Worm (Caenorhabditis elegans) whole organism, young adult: ENCODE measurements around the gene Y69A2AR.46.

Experiments
- B0261.1 ChIP-seq: sonication (generic microtip); optimal IDR thresholded peaks from 2 replicates; lab custom pipeline; 2016; ENCODE audit warnings: mild to moderate bottlenecking, missing genetic modification characterization, moderate library complexity, missing compliant biosample characterization
- C06A6.2 ChIP-seq: fragments of 200-800 bp; sonication (Bioruptor generic); conservative IDR thresholded peaks from 2 replicates; pipeline ENCODE4 v1.3.6; 2022; ENCODE audit warnings: missing genetic modification characterization, missing compliant biosample characterization
- D2030.7 ChIP-seq: fragments of 200-800 bp; sonication (Bioruptor generic); IDR thresholded peaks from 2 replicates; pipeline ENCODE4 v1.3.6; 2022; ENCODE audit warnings: missing genetic modification reagents, missing genetic modification characterization, missing compliant biosample characterization
- F10E7.11 ChIP-seq: sonication (generic microtip); optimal IDR thresholded peaks from 2 replicates; lab custom pipeline; 2017; ENCODE audit warnings: mild to moderate bottlenecking, missing genetic modification characterization, moderate library complexity, missing compliant biosample characterization
- F49E8.2 ChIP-seq: sonication (generic microtip); optimal IDR thresholded peaks from 3 replicates; lab custom pipeline; 2017; ENCODE audit warnings: missing genetic modification characterization, mild to moderate bottlenecking, missing compliant biosample characterization, antibody characterized with exemption, moderate library complexity; ENCODE audit not compliant: insufficient read depth
- F57A8.1 ChIP-seq: fragments of 200-800 bp; sonication (Bioruptor generic); optimal IDR thresholded peaks from 2 replicates; lab custom pipeline; 2018; ENCODE audit warnings: mild to moderate bottlenecking, missing genetic modification characterization, moderate library complexity, missing compliant biosample characterization
- F57C9.4 ChIP-seq: sonication (generic microtip); optimal IDR thresholded peaks from 2 replicates; lab custom pipeline; 2017; ENCODE audit warnings: mild to moderate bottlenecking, missing genetic modification characterization, missing compliant biosample characterization
- Y56A3A.18 ChIP-seq: fragments of 200-800 bp; sonication (Bioruptor generic); IDR thresholded peaks from 2 replicates; pipeline ENCODE4 v1.3.6; 2022; ENCODE audit warnings: missing genetic modification reagents, missing genetic modification characterization, missing compliant biosample characterization
- Y67H2A.10 ChIP-seq: fragments of 200-800 bp; sonication (Bioruptor generic); conservative IDR thresholded peaks from 2 replicates; pipeline ENCODE4 v1.3.6; 2022; ENCODE audit warnings: missing genetic modification reagents, missing genetic modification characterization, missing compliant biosample characterization
- ZK185.1 ChIP-seq: sonication (generic microtip); optimal IDR thresholded peaks from 2 replicates; lab custom pipeline; 2016; ENCODE audit warnings: mild to moderate bottlenecking, missing genetic modification characterization, missing compliant biosample characterization; ENCODE audit not compliant: poor library complexity, severe bottlenecking
- aptf-3 ChIP-seq: fragments of 200-800 bp; sonication (Bioruptor generic); IDR thresholded peaks from 2 replicates; pipeline ENCODE4 v1.3.6; 2022; ENCODE audit warnings: missing genetic modification characterization, missing compliant biosample characterization
- attf-3 ChIP-seq: fragments of 200-800 bp; sonication (Bioruptor generic); conservative IDR thresholded peaks from 2 replicates; pipeline ENCODE4 v1.3.6; 2022; ENCODE audit warnings: missing genetic modification reagents, missing genetic modification characterization, missing compliant biosample characterization
- ceh-100 ChIP-seq: fragments of 200-800 bp; sonication (Bioruptor generic); IDR thresholded peaks from 2 replicates; pipeline ENCODE4 v1.3.6; 2022; ENCODE audit warnings: missing genetic modification reagents, missing genetic modification characterization, missing compliant biosample characterization
- ceh-58 ChIP-seq: fragments of 200-800 bp; sonication (Bioruptor generic); IDR thresholded peaks from 2 replicates; pipeline ENCODE4 v1.3.6; 2022; ENCODE audit warnings: missing genetic modification characterization, missing compliant biosample characterization
- dpl-1 ChIP-seq: fragments of 150-350 bp; optimal IDR thresholded peaks from 2 replicates; lab custom pipeline; 2014; ENCODE audit warnings: missing biosample characterization, missing genetic modification reagents, missing genetic modification characterization
- efl-1 ChIP-seq: fragments of 150-350 bp; optimal IDR thresholded peaks from 2 replicates; lab custom pipeline; 2014; ENCODE audit warnings: missing biosample characterization, missing genetic modification reagents, missing genetic modification characterization
- egrh-3 ChIP-seq: fragments of 200-800 bp; sonication (Bioruptor generic); IDR thresholded peaks from 2 replicates; pipeline ENCODE4 v1.3.6; 2022; ENCODE audit warnings: missing genetic modification reagents, missing genetic modification characterization, missing compliant biosample characterization
- hmg-1.2 ChIP-seq: fragments of 200-800 bp; sonication (Bioruptor generic); IDR thresholded peaks from 2 replicates; pipeline ENCODE4 v1.3.6; 2022; ENCODE audit warnings: missing genetic modification reagents, missing genetic modification characterization, missing compliant biosample characterization
- hsf-1 ChIP-seq: fragments of 200-800 bp; sonication (Bioruptor generic); IDR thresholded peaks from 2 replicates; pipeline ENCODE4 v1.3.6; 2022; ENCODE audit warnings: missing genetic modification reagents, missing genetic modification characterization, missing compliant biosample characterization
- let-607 ChIP-seq, 2 experiments: fragments of 200-800 bp in 1 of 2; sonication (Bioruptor generic) in 1 of 2; sonication (generic microtip) in 1 of 2; optimal IDR thresholded peaks; 2 replicates each; lab custom pipeline; 2016 to 2018; ENCODE audit warnings: mild to moderate bottlenecking in 2 of 2, missing compliant biosample characterization in 2 of 2, missing genetic modification characterization in 2 of 2, moderate library complexity in 2 of 2, missing genotype in 1 of 2
- lin-26 ChIP-seq: fragments of 200-800 bp; sonication (Bioruptor generic); IDR thresholded peaks from 2 replicates; pipeline ENCODE4 v1.3.6; 2022; ENCODE audit warnings: missing genetic modification reagents, missing genetic modification characterization, missing compliant biosample characterization
- lin-54 ChIP-seq: fragments of 200-800 bp; sonication (Bioruptor generic); optimal IDR thresholded peaks from 2 replicates; lab custom pipeline; 2018; ENCODE audit warnings: mild to moderate bottlenecking, missing genetic modification characterization, missing compliant biosample characterization
- lir-1 ChIP-seq: fragments of 200-800 bp; sonication (Bioruptor generic); conservative IDR thresholded peaks from 2 replicates; pipeline ENCODE4 v1.3.6; 2022; ENCODE audit warnings: missing genetic modification reagents, missing genetic modification characterization, missing compliant biosample characterization
- madf-6 ChIP-seq: fragments of 200-800 bp; sonication (Bioruptor generic); IDR thresholded peaks from 2 replicates; pipeline ENCODE4 v1.3.6; 2022; ENCODE audit warnings: missing genetic modification reagents, missing genetic modification characterization, missing compliant biosample characterization
- madf-8 ChIP-seq: fragments of 200-800 bp; sonication (Bioruptor generic); conservative IDR thresholded peaks from 2 replicates; pipeline ENCODE4 v1.3.6; 2022; ENCODE audit warnings: missing genetic modification reagents, missing genetic modification characterization, missing compliant biosample characterization
- mxl-1 ChIP-seq: sonication (generic microtip); optimal IDR thresholded peaks from 2 replicates; lab custom pipeline; 2016; ENCODE audit warnings: missing genetic modification characterization, missing compliant biosample characterization
- nhr-80 ChIP-seq: sonication (generic microtip); optimal IDR thresholded peaks from 2 replicates; lab custom pipeline; 2016; ENCODE audit warnings: missing genetic modification characterization, missing compliant biosample characterization
- rec-8 ChIP-seq, 2 experiments: sonication (generic microtip); optimal IDR thresholded peaks; 2 replicates each; lab custom pipeline; 2016; ENCODE audit warnings: mild to moderate bottlenecking in 2 of 2, missing genetic modification characterization in 2 of 2, missing genetic modification reagents in 2 of 2, missing genotype in 2 of 2, missing biosample characterization in 1 of 2, missing compliant biosample characterization in 1 of 2, moderate library complexity in 1 of 2
- snpc-1.1 ChIP-seq: sonication (generic microtip); optimal IDR thresholded peaks from 2 replicates; lab custom pipeline; 2017; ENCODE audit warnings: missing genetic modification characterization, mild to moderate bottlenecking, missing compliant biosample characterization, antibody characterized with exemption, moderate library complexity, missing genotype, missing genetic modification reagents; ENCODE audit not compliant: insufficient read depth
- sptf-2 ChIP-seq: fragments of 200-800 bp; sonication (Bioruptor generic); optimal IDR thresholded peaks from 2 replicates; lab custom pipeline; 2018; ENCODE audit warnings: mild to moderate bottlenecking, missing genetic modification characterization, missing compliant biosample characterization
- unc-130 ChIP-seq: sonication (generic microtip); optimal IDR thresholded peaks from 2 replicates; lab custom pipeline; 2016; ENCODE audit warnings: missing genetic modification reagents, missing genetic modification characterization, missing compliant biosample characterization
- zfh-2 ChIP-seq: fragments of 200-800 bp; sonication (Bioruptor generic); conservative IDR thresholded peaks from 2 replicates; pipeline ENCODE4 v1.3.6; 2022; ENCODE audit warnings: missing genetic modification reagents, missing genetic modification characterization, missing compliant biosample characterization
- ztf-25 ChIP-seq: fragments of 200-800 bp; sonication (Bioruptor generic); IDR thresholded peaks from 2 replicates; pipeline ENCODE4 v1.3.6; 2022; ENCODE audit warnings: missing genetic modification reagents, missing genetic modification characterization, missing compliant biosample characterization
- ztf-26 ChIP-seq: sonication (generic microtip); optimal IDR thresholded peaks from 2 replicates; lab custom pipeline; 2017; ENCODE audit warnings: missing genetic modification characterization, missing compliant biosample characterization
- ztf-3 ChIP-seq: fragments of 200-800 bp; sonication (Bioruptor generic); optimal IDR thresholded peaks from 2 replicates; lab custom pipeline; 2018; ENCODE audit warnings: mild to moderate bottlenecking, missing genetic modification characterization, missing compliant biosample characterization

Y69A2AR.46 gene

ce11 chrIV:2552276-2552675 lies 9.2 kb upstream of the Y69A2AR.46 start:
- TF ChIP-seq madf-8 (no peak), F49E8.2 (tag; lab: Kevin White, UChicago) (no peak), snpc-1.1 (tag; lab: Kevin White, UChicago) (no peak), nhr-80 (tag; lab: Kevin White, UChicago) (no peak), aptf-3 (GFP tag; lab: Robert Waterston, UW) (no peak), madf-6 (GFP tag; lab: Robert Waterston, UW) (no peak), lin-26 (no peak), ztf-3 (GFP tag; lab: Kevin White, UChicago) (no peak), F57C9.4 (tag; lab: Kevin White, UChicago) (no peak)

ce11 chrIV:2552855-2553254 lies 8.6 kb upstream of the Y69A2AR.46 start:
- TF ChIP-seq ztf-26 (no peak), mxl-1 (no peak), egrh-3 (GFP tag; lab: Robert Waterston, UW) (peak; percentile 16; the same call in 1 of the 2 replicates), sptf-2 (GFP tag; lab: Kevin White, UChicago) (no peak), attf-3 (GFP tag; lab: Robert Waterston, UW) (no peak), F57A8.1 (GFP tag; lab: Kevin White, UChicago) (no peak), zfh-2 (peak; percentile 80), F10E7.11 (no peak), D2030.7 (GFP tag; lab: Robert Waterston, UW) (no peak)
- TF ChIP-seq, all 124 proteins: peak for 2

- TF ChIP-seq let-607 (tag; optimal IDR thresholded peaks at IDR 0.05; lab: Kevin White, UChicago), result no peak
- no peak for TF ChIP-seq B0261.1
- TF ChIP-seq dpl-1, result no peak
- TF ChIP-seq lir-1 (GFP tag; lab: Robert Waterston, UW), result no peak
- no peak for TF ChIP-seq ztf-25 (GFP tag; lab: Robert Waterston, UW)
- TF ChIP-seq ceh-58 (GFP tag; lab: Robert Waterston, UW), result no peak
- no peak for TF ChIP-seq hmg-1.2 (GFP tag; lab: Robert Waterston, UW)
- no peak for TF ChIP-seq F49E8.2 (tag; lab: Kevin White, UChicago)
- TF ChIP-seq unc-130 (GFP tag; lab: Kevin White, UChicago), result no peak
- TF ChIP-seq rec-8 (tag; optimal IDR thresholded peaks at IDR 0.05; lab: Kevin White, UChicago), result no peak
- no peak for TF ChIP-seq C06A6.2 (GFP tag; lab: Robert Waterston, UW)
- TF ChIP-seq madf-8, result no peak
- no peak for TF ChIP-seq lin-54
Measured at ce11 chrIV:2556211-2556610, 5.2 kb upstream of the Y69A2AR.46 start.

- no peak for TF ChIP-seq hsf-1 (GFP tag; lab: Robert Waterston, UW)
- no peak for TF ChIP-seq lin-26
- no peak for TF ChIP-seq Y56A3A.18 (GFP tag; lab: Robert Waterston, UW)
- no peak for TF ChIP-seq efl-1 (GFP tag; lab: Kevin White, UChicago)
- TF ChIP-seq Y67H2A.10 (GFP tag; lab: Robert Waterston, UW), result no peak
- no peak for TF ChIP-seq B0261.1
- TF ChIP-seq ceh-100 (GFP tag; lab: Robert Waterston, UW), result no peak
- no peak for TF ChIP-seq ZK185.1 (tag; lab: Kevin White, UChicago)
- TF ChIP-seq, all 124 proteins: peak for 0
Measured at ce11 chrIV:2562071-2562470, 613 bp downstream of the Y69A2AR.46 start, which contains the start of gene Y69A2AR.50. Y69A2AR.50 (plus strand) TSS chrIV:2562371.
